Worm (Caenorhabditis elegans): Measurements from ENCODE around the gene upb-1.

The upb-1 gene

ce11 chrII:6252707-6253106 lies 37.2 kb downstream of the upb-1 start:
- no peak for TF ChIP-seq mbf-1 (tag; optimal IDR thresholded peaks at IDR 0.05)
- no peak for TF ChIP-seq lin-39 (tag; optimal IDR thresholded peaks at IDR 0.05)
- TF ChIP-seq nhr-25 (tag; optimal IDR thresholded peaks at IDR 0.05) = no peak
- no peak for TF ChIP-seq crh-2 (tag; optimal IDR thresholded peaks at IDR 0.05)
- TF ChIP-seq mdl-1 (tag; optimal IDR thresholded peaks at IDR 0.05) = no peak
- TF ChIP-seq nhr-23 (tag; optimal IDR thresholded peaks at IDR 0.05) = no peak
- no peak for TF ChIP-seq gmeb-1 (tag; optimal IDR thresholded peaks at IDR 0.05)
- no peak for TF ChIP-seq sma-3 (GFP tag; optimal IDR thresholded peaks at IDR 0.05)
- TF ChIP-seq ceh-16 (tag; optimal IDR thresholded peaks at IDR 0.05) = no peak
- TF ChIP-seq Y55F3AM.14 (GFP tag; optimal IDR thresholded peaks at IDR 0.05) = no peak
- TF ChIP-seq C34F6.9 (tag; optimal IDR thresholded peaks at IDR 0.05) = no peak
- no peak for TF ChIP-seq nhr-10 (tag; optimal IDR thresholded peaks at IDR 0.05)
- no peak for TF ChIP-seq nhr-6 (tag; optimal IDR thresholded peaks at IDR 0.05)
- TF ChIP-seq nhr-237 (tag; optimal IDR thresholded peaks at IDR 0.05) = no peak
- no peak for TF ChIP-seq ceh-82 (tag; optimal IDR thresholded peaks at IDR 0.05)
- TF ChIP-seq zag-1 (tag; optimal IDR thresholded peaks at IDR 0.05) = no peak
- TF ChIP-seq R02D3.7 (tag; optimal IDR thresholded peaks at IDR 0.05) = no peak
- TF ChIP-seq sma-9 (GFP tag; optimal IDR thresholded peaks at IDR 0.05) = no peak
- TF ChIP-seq sma-9 (tag; optimal IDR thresholded peaks at IDR 0.05) = no peak
- TF ChIP-seq elt-3 (tag; optimal IDR thresholded peaks at IDR 0.05) = no peak
- no peak for TF ChIP-seq alr-1 (tag; optimal IDR thresholded peaks at IDR 0.05)

DNA sequence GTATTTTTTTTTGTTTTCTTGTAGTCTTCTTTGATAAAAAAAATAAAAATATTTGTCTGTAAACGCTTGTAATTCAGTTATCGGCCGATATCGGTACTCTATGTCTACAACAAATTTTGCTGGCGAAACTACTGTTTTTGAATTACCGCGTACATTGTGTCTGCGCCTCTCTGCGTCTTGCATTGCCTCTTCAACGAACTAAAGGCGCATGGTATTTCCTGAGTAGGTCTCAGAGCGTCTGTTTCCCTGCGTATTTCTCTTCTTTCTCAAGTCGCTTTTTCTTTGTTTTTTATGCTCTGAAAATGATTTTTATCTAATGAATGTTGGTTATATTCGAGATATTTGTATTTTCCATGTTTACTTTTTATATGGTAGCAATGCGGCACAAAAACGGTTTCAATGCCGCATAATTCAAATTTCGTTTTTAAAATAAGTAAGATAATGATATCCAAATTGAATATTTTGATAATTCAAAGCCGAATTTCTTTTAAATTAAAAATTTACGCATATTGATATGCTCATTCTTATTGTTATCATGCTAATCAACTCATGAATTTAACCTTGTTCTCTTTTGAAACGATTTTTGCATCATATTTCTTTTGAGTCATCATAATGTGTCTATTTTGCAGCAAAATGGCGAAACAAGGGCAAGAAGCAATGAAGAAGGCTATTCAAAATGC lies 39.0 kb downstream of the upb-1 start, which contains the start of gene phb-2:
Gene phb-2 (plus strand): TSS at position 630 of the 680 bp plus-strand sequence.
- TF ChIP-seq aly-2 (tag; optimal IDR thresholded peaks at IDR 0.05) = no peak
- no peak for TF ChIP-seq egl-27 (tag; optimal IDR thresholded peaks at IDR 0.05)
- TF ChIP-seq nhr-10 (tag; optimal IDR thresholded peaks at IDR 0.05) = no peak
- TF ChIP-seq nhr-21 (tag; optimal IDR thresholded peaks at IDR 0.05) = peak; percentile 68
- TF ChIP-seq elt-3 (tag; optimal IDR thresholded peaks at IDR 0.05) = no peak
- TF ChIP-seq lin-13 (GFP tag; optimal IDR thresholded peaks at IDR 0.05) = peak; percentile 65
- TF ChIP-seq unc-62 (GFP tag; optimal IDR thresholded peaks at IDR 0.05) = no peak
- no peak for TF ChIP-seq Y55F3AM.14 (GFP tag; optimal IDR thresholded peaks at IDR 0.05)
- TF ChIP-seq ceh-82 (tag; optimal IDR thresholded peaks at IDR 0.05) = peak; percentile 11
- TF ChIP-seq peb-1 (tag; optimal IDR thresholded peaks at IDR 0.05) = no peak
- peak; percentile 84 for TF ChIP-seq C34F6.9 (tag; optimal IDR thresholded peaks at IDR 0.05)
- no peak for TF ChIP-seq unc-39 (tag; optimal IDR thresholded peaks at IDR 0.05)
- TF ChIP-seq sma-9 (GFP tag; optimal IDR thresholded peaks at IDR 0.05) = peak; percentile 70
- TF ChIP-seq sma-9 (tag; optimal IDR thresholded peaks at IDR 0.05) = no peak
- no peak for TF ChIP-seq nhr-77 (tag; optimal IDR thresholded peaks at IDR 0.05)
- TF ChIP-seq dmd-4 (tag; optimal IDR thresholded peaks at IDR 0.05) = no peak
- TF ChIP-seq alr-1 (tag; optimal IDR thresholded peaks at IDR 0.05) = no peak
- peak; percentile 98 for TF ChIP-seq gmeb-1 (tag; optimal IDR thresholded peaks at IDR 0.05)
- peak; percentile 65 for TF ChIP-seq F13H6.1 (tag; optimal IDR thresholded peaks at IDR 0.05)
- peak; percentile 3 for TF ChIP-seq snpc-4 (tag; optimal IDR thresholded peaks at IDR 0.05)
- no peak for TF ChIP-seq ztf-11 (tag; optimal IDR thresholded peaks at IDR 0.05)
- TF ChIP-seq lsy-2 (tag; optimal IDR thresholded peaks at IDR 0.05) = peak; percentile 66 to 90
- TF ChIP-seq unc-55 (GFP tag; optimal IDR thresholded peaks at IDR 0.05) = peak; percentile 93
- TF ChIP-seq mbf-1 (tag; optimal IDR thresholded peaks at IDR 0.05) = no peak
- peak; percentile 89 for TF ChIP-seq crh-2 (tag; optimal IDR thresholded peaks at IDR 0.05)
- TF ChIP-seq zag-1 (tag; optimal IDR thresholded peaks at IDR 0.05) = no peak
- peak; percentile 92 for TF ChIP-seq nhr-129 (tag; optimal IDR thresholded peaks at IDR 0.05)
- no peak for TF ChIP-seq ZK546.5 (tag; optimal IDR thresholded peaks at IDR 0.05)
- peak; percentile 43 for TF ChIP-seq nhr-6 (tag; optimal IDR thresholded peaks at IDR 0.05)
- TF ChIP-seq fos-1 (tag; optimal IDR thresholded peaks at IDR 0.05) = peak; percentile 62
- peak; percentile 23 for TF ChIP-seq ama-1 (optimal IDR thresholded peaks at IDR 0.05)
- peak; percentile 43 for TF ChIP-seq mab-5 (tag; optimal IDR thresholded peaks at IDR 0.05)
- peak; percentile 74 for TF ChIP-seq lin-11 (tag; optimal IDR thresholded peaks at IDR 0.05)
- peak; percentile 66 for TF ChIP-seq sma-3 (GFP tag; optimal IDR thresholded peaks at IDR 0.05)
- peak; percentile 75 for TF ChIP-seq nhr-25 (tag; optimal IDR thresholded peaks at IDR 0.05)
- TF ChIP-seq blmp-1 (tag; optimal IDR thresholded peaks at IDR 0.05; ENCODE audit: insufficient read depth) = no peak
- peak; percentile 72 for TF ChIP-seq ztf-4 (tag; optimal IDR thresholded peaks at IDR 0.05)
- TF ChIP-seq ceh-16 (tag; optimal IDR thresholded peaks at IDR 0.05) = no peak
